Fruit fly (Drosophila melanogaster) whole organism, pupa: ENCODE data around the gene CG7884.

ENCODE experiments used
- CG32121 ChIP-seq: fragments of 200-800 bp; sonication (Bioruptor generic); IDR thresholded peaks from 2 replicates; pipeline ENCODE4 v1.3.6; 2022; ENCODE audit warnings: missing biosample characterization, missing genetic modification characterization
- CG4496 ChIP-seq: fragments of 200-800 bp; sonication (Bioruptor generic); IDR thresholded peaks from 3 replicates; pipeline ENCODE4 v1.3.6; 2022; ENCODE audit warnings: missing biosample characterization, missing genetic modification characterization

DNA sequence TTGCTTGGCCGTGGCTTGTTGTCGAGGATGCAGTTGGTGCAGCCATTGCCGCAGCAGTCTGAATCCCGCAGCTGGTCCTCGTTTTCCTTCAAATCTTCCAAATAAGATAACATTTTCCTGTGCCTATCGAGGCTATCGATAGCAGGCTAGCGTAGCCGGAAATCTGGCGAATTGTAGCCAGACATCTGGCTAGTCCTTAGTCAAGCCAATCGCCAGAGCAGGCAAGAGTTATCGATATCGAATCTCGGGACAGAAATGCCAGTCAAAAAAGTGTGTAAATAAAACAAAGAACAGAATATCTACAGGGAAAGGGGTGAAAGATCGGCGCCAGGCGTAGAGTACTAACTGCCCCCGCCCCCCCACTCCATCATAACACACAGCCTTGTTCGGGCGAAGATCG is 27.1 kb upstream of the CG7884 start, which contains the start of the genes CG7914 and CG14194:
- TF ChIP-seq CG4496 (GFP tag; lab: Robert Waterston, UW) (no peak), CG32121 (GFP tag; lab: Robert Waterston, UW) (no peak)
